Fruit fly (Drosophila melanogaster) whole organism, embryonic: Measurements from ENCODE around the gene Gale.

ENCODE experiments used
- Abd-B ChIP-seq: fragments of 200-800 bp; sonication (Bioruptor generic); optimal IDR thresholded peaks from 2 replicates; lab custom pipeline; 2018; ENCODE audit warnings: missing biosample characterization, mild to moderate bottlenecking, missing genetic modification characterization, moderate library complexity
- CG12236 ChIP-seq: fragments of 200-800 bp; sonication (Bioruptor generic); optimal IDR thresholded peaks from 2 replicates; lab custom pipeline; 2016; ENCODE audit warnings: missing biosample characterization, missing genetic modification characterization
- CG12744 ChIP-seq: fragments of 200-800 bp; sonication (Bioruptor generic); optimal IDR thresholded peaks from 2 replicates; lab custom pipeline; 2016; ENCODE audit warnings: missing biosample characterization, missing genetic modification characterization
- CG12942 ChIP-seq: fragments of 200-800 bp; sonication (Bioruptor generic); optimal IDR thresholded peaks from 3 replicates; lab custom pipeline; 2016; ENCODE audit warnings: missing biosample characterization, missing genetic modification characterization
- CG17361 ChIP-seq: fragments of 200-800 bp; sonication (Bioruptor generic); IDR thresholded peaks from 3 replicates; pipeline ENCODE4 v1.3.6; 2022; ENCODE audit warnings: missing biosample characterization, missing genetic modification characterization
- CG17802 ChIP-seq: fragments of 200-800 bp; sonication (Bioruptor generic); optimal IDR thresholded peaks from 2 replicates; lab custom pipeline; 2018; ENCODE audit warnings: missing biosample characterization, mild to moderate bottlenecking, missing genetic modification characterization, moderate library complexity
- CG17829 ChIP-seq: fragments of 200-800 bp; optimal IDR thresholded peaks from 2 replicates; lab custom pipeline; 2019; ENCODE audit warnings: missing biosample characterization, mild to moderate bottlenecking, missing genetic modification characterization, moderate library complexity
- CG3163 ChIP-seq: fragments of 200-800 bp; sonication (Bioruptor generic); optimal IDR thresholded peaks from 3 replicates; lab custom pipeline; 2016; ENCODE audit warnings: missing biosample characterization, missing genetic modification characterization
- CG32532 ChIP-seq: fragments of 200-800 bp; sonication (Bioruptor generic); IDR thresholded peaks from 2 replicates; pipeline ENCODE4 v1.3.6; 2022; ENCODE audit warnings: missing biosample characterization, missing genetic modification characterization
- CG4282 ChIP-seq: fragments of 200-800 bp; sonication (Bioruptor generic); optimal IDR thresholded peaks from 2 replicates; lab custom pipeline; 2016; ENCODE audit warnings: missing biosample characterization, missing genetic modification characterization
- CG5953 ChIP-seq: fragments of 200-800 bp; sonication (Bioruptor generic); IDR thresholded peaks from 2 replicates; pipeline ENCODE4 v1.3.6; 2022; ENCODE audit warnings: missing biosample characterization, missing genetic modification characterization
- CG6765 ChIP-seq: fragments of 200-800 bp; sonication (Bioruptor generic); optimal IDR thresholded peaks from 3 replicates; lab custom pipeline; 2017; ENCODE audit warnings: missing biosample characterization, mild to moderate bottlenecking, missing genetic modification characterization
- CG7271 ChIP-seq: fragments of 200-800 bp; sonication (Bioruptor generic); optimal IDR thresholded peaks from 2 replicates; lab custom pipeline; 2018; ENCODE audit warnings: missing biosample characterization, mild to moderate bottlenecking, missing genetic modification characterization, moderate library complexity
- CG9797 ChIP-seq: fragments of 200-800 bp; sonication (Bioruptor generic); optimal IDR thresholded peaks from 3 replicates; lab custom pipeline; 2018; ENCODE audit warnings: missing biosample characterization, mild to moderate bottlenecking, missing genetic modification characterization
- CHES-1-like ChIP-seq: fragments of 200-800 bp; sonication (Bioruptor generic); optimal IDR thresholded peaks from 2 replicates; lab custom pipeline; 2016; ENCODE audit warnings: missing biosample characterization, missing genetic modification characterization
- ERR ChIP-seq: fragments of 200-800 bp; sonication (Bioruptor generic); optimal IDR thresholded peaks from 2 replicates; lab custom pipeline; 2016; ENCODE audit warnings: missing biosample characterization, missing genetic modification characterization
- Fer2 ChIP-seq: fragments of 200-800 bp; sonication (Bioruptor generic); optimal IDR thresholded peaks from 2 replicates; lab custom pipeline; 2018; ENCODE audit warnings: missing biosample characterization, mild to moderate bottlenecking, missing genetic modification characterization, moderate library complexity
- H15 ChIP-seq: fragments of 200-800 bp; sonication (Bioruptor generic); IDR thresholded peaks from 3 replicates; pipeline ENCODE4 v1.3.6; 2022; ENCODE audit warnings: missing biosample characterization, missing genetic modification characterization
- HLHmδ ChIP-seq: fragments of 200-800 bp; sonication (Bioruptor generic); optimal IDR thresholded peaks from 2 replicates; lab custom pipeline; 2018; ENCODE audit warnings: missing biosample characterization, mild to moderate bottlenecking, missing genetic modification characterization, moderate library complexity
- Kr ChIP-seq: fragments of 200-800 bp; sonication (Bioruptor generic); optimal IDR thresholded peaks from 2 replicates; lab custom pipeline; 2017; ENCODE audit warnings: missing biosample characterization, mild to moderate bottlenecking, missing genetic modification characterization
- MBD-R2 ChIP-seq: fragments of 200-800 bp; sonication (Bioruptor generic); IDR thresholded peaks from 2 replicates; pipeline ENCODE4 v1.3.6; 2022; ENCODE audit warnings: missing biosample characterization, missing genetic modification characterization
- Nf-YC ChIP-seq: fragments of 200-800 bp; optimal IDR thresholded peaks from 3 replicates; lab custom pipeline; 2019; ENCODE audit warnings: missing biosample characterization, mild to moderate bottlenecking, missing genetic modification characterization, moderate library complexity
- Ptx1 ChIP-seq: fragments of 200-800 bp; sonication (Bioruptor generic); IDR thresholded peaks from 2 replicates; pipeline ENCODE4 v1.3.6; 2022; ENCODE audit warnings: missing biosample characterization, missing genetic modification characterization
- Sox102F ChIP-seq: fragments of 200-800 bp; sonication (Bioruptor generic); optimal IDR thresholded peaks from 2 replicates; lab custom pipeline; 2018; ENCODE audit warnings: missing biosample characterization, mild to moderate bottlenecking, missing genetic modification characterization, moderate library complexity
- Sry-β ChIP-seq: fragments of 200-800 bp; sonication (Bioruptor generic); optimal IDR thresholded peaks from 2 replicates; lab custom pipeline; 2018; ENCODE audit warnings: missing biosample characterization, mild to moderate bottlenecking, missing genetic modification characterization, moderate library complexity
- bowl ChIP-seq: fragments of 200-800 bp; sonication (Bioruptor generic); IDR thresholded peaks from 2 replicates; pipeline ENCODE4 v1.3.6; 2022; ENCODE audit warnings: missing biosample characterization, missing genetic modification characterization
- cg ChIP-seq: fragments of 200-800 bp; sonication (Bioruptor generic); optimal IDR thresholded peaks from 3 replicates; lab custom pipeline; 2019; ENCODE audit warnings: missing biosample characterization, mild to moderate bottlenecking, missing genetic modification characterization, moderate library complexity
- chm ChIP-seq: fragments of 200-800 bp; sonication (Bioruptor generic); IDR thresholded peaks from 2 replicates; pipeline ENCODE4 v1.3.6; 2022; ENCODE audit warnings: missing biosample characterization, missing genetic modification characterization
- corto ChIP-seq: fragments of 200-800 bp; sonication (Bioruptor generic); optimal IDR thresholded peaks from 2 replicates; lab custom pipeline; 2016; ENCODE audit warnings: missing biosample characterization, mild to moderate bottlenecking, missing genetic modification characterization, moderate library complexity
- da ChIP-seq: fragments of 200-800 bp; sonication (Bioruptor generic); optimal IDR thresholded peaks from 2 replicates; lab custom pipeline; 2016; ENCODE audit warnings: missing biosample characterization, missing genetic modification characterization
- dimm ChIP-seq: fragments of 200-800 bp; sonication (Bioruptor generic); IDR thresholded peaks from 2 replicates; pipeline ENCODE4 v1.3.6; 2022; ENCODE audit warnings: missing biosample characterization, missing genetic modification characterization
- disco-r ChIP-seq: fragments of 200-800 bp; sonication (Bioruptor generic); optimal IDR thresholded peaks from 2 replicates; lab custom pipeline; 2016; ENCODE audit warnings: missing biosample characterization, missing genetic modification characterization
- emc ChIP-seq: fragments of 200-800 bp; sonication (Bioruptor generic); optimal IDR thresholded peaks from 2 replicates; lab custom pipeline; 2016; ENCODE audit warnings: missing biosample characterization, missing genetic modification characterization
- eyg ChIP-seq: fragments of 200-800 bp; sonication (Bioruptor generic); optimal IDR thresholded peaks from 3 replicates; lab custom pipeline; 2016; ENCODE audit warnings: missing biosample characterization, missing genetic modification characterization
- gt ChIP-seq: fragments of 200-800 bp; sonication (Bioruptor generic); IDR thresholded peaks from 2 replicates; pipeline ENCODE4 v1.3.6; 2022; ENCODE audit warnings: missing biosample characterization, missing genetic modification characterization
- hb ChIP-seq: fragments of 200-800 bp; sonication (Bioruptor generic); IDR thresholded peaks from 3 replicates; pipeline ENCODE4 v1.3.6; 2022; ENCODE audit warnings: missing biosample characterization, missing genetic modification characterization; ENCODE audit not compliant: partially characterized antibody
- insv ChIP-seq, 2 experiments: fragments of 200-800 bp; sonication (Bioruptor generic); optimal IDR thresholded peaks; 3 replicates each; lab custom pipeline; 2016 to 2018; ENCODE audit warnings: missing biosample characterization in 2 of 2, missing genetic modification characterization in 2 of 2
- lola ChIP-seq, 3 experiments: fragments of >200 bp in 2 of 3; fragments of 200-800 bp in 1 of 3; sonication (Bioruptor generic) in 1 of 3; optimal IDR thresholded peaks; 2 replicates each; lab custom pipeline; 2017 to 2019; ENCODE audit warnings: missing biosample characterization in 3 of 3, missing genetic modification characterization in 3 of 3, mild to moderate bottlenecking in 1 of 3, moderate library complexity in 1 of 3
- nom ChIP-seq: fragments of 200-800 bp; sonication (Bioruptor generic); optimal IDR thresholded peaks from 2 replicates; lab custom pipeline; 2017; ENCODE audit warnings: missing biosample characterization, missing genetic modification characterization, mild to moderate bottlenecking, moderate library complexity, missing genetic modification reagents
- pfk ChIP-seq: fragments of 200-800 bp; sonication (Bioruptor generic); optimal IDR thresholded peaks from 2 replicates; lab custom pipeline; 2018; ENCODE audit warnings: missing biosample characterization, mild to moderate bottlenecking, missing genetic modification characterization, moderate library complexity
- sc ChIP-seq, 3 experiments: fragments of >200 bp in 2 of 3; fragments of 200-800 bp in 1 of 3; sonication (Bioruptor generic) in 1 of 3; optimal IDR thresholded peaks; 2 replicates in 2 of 3; 3 replicates in 1 of 3; lab custom pipeline; 2017; ENCODE audit warnings: mild to moderate bottlenecking in 1 of 3, missing biosample characterization in 1 of 3, missing genetic modification characterization in 1 of 3, missing genetic modification reagents in 1 of 3
- scrt ChIP-seq: fragments of 200-800 bp; sonication (Bioruptor generic); optimal IDR thresholded peaks from 2 replicates; lab custom pipeline; 2018; ENCODE audit warnings: missing biosample characterization, mild to moderate bottlenecking, missing genetic modification characterization, moderate library complexity
- sqz ChIP-seq: fragments of 200-800 bp; sonication (Bioruptor generic); optimal IDR thresholded peaks from 3 replicates; lab custom pipeline; 2018; ENCODE audit warnings: missing biosample characterization, mild to moderate bottlenecking, missing genetic modification characterization
- tap ChIP-seq: fragments of 200-800 bp; optimal IDR thresholded peaks from 3 replicates; lab custom pipeline; 2019; ENCODE audit warnings: missing biosample characterization, mild to moderate bottlenecking, missing genetic modification characterization, moderate library complexity
- ttk ChIP-seq: fragments of 200-800 bp; sonication (Bioruptor generic); IDR thresholded peaks from 2 replicates; pipeline ENCODE4 v2.1.2; 2022; ENCODE audit warnings: missing biosample characterization, missing genetic modification characterization
- tx ChIP-seq: fragments of 200-800 bp; sonication (Bioruptor generic); optimal IDR thresholded peaks from 2 replicates; lab custom pipeline; 2016; ENCODE audit warnings: missing biosample characterization, missing genetic modification characterization
- usp ChIP-seq: fragments of >200 bp; optimal IDR thresholded peaks from 2 replicates; lab custom pipeline; 2017; ENCODE audit warnings: missing biosample characterization, missing genetic modification characterization
- vvl ChIP-seq: fragments of 200-800 bp; sonication (Bioruptor generic); IDR thresholded peaks from 2 replicates; pipeline ENCODE4 v1.3.6; 2022; ENCODE audit warnings: missing biosample characterization, missing genetic modification characterization

Gale gene

DNA sequence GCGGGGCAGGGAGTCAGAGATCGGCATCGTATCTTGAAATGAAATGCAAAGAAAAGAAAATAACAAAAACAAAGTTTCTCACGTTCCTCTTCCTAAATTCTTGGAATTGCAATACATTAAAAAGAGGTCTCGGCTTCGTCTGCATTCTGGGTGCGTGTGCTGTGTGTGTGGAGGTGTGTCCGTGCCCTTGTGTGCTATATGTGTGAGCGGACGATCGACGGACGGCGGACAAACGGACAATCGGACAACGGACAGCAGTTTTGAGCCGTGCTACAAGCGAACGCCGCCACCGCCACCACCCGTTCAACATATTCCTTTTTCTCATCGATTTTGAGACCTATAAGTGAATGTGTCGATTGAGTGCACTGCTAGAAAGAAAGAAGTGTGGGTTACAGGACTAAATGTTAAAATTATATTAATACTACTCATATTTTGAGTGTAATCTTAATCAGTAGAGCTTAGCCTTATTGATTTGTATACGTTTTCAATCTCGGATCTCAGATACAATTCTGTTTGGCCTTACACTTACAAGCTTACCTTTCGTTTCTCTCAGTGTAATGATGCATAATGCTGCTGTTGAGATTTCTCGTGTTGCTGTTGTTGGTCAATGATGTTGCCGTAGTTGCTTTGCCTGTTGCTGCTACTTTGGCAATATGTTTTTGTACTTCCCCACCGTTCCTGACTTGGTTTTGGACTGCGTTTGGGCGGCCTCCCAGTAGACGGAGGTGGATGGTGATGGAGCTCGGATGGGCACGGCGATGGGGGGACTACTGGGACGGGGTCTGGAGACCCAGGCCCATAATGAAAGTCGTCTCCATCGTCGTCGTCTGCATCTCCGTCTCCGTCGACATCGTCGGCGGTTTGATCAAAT, 27.0 kb upstream of the Gale start (continued):
- TF ChIP-seq sc (optimal IDR thresholded peaks at IDR 0.05; lab: Kevin White, UChicago) (no peak), sc (GFP tag; optimal IDR thresholded peaks at IDR 0.05; lab: Kevin White, UChicago) (peak; percentile 81), H15 (GFP tag; lab: Robert Waterston, UW) (peak; percentile 62; the same call in 2 of the 3 replicates), hb (GFP tag; lab: Robert Waterston, UW) (no peak), gt (GFP tag; lab: Robert Waterston, UW) (peak; percentile 80), CG3163 (GFP tag; lab: Kevin White, UChicago) (no peak), CG32532 (GFP tag; lab: Robert Waterston, UW) (no peak), usp (GFP tag; lab: Kevin White, UChicago) (no peak), scrt (GFP tag; lab: Kevin White, UChicago) (peak; percentile 40), dimm (GFP tag; lab: Robert Waterston, UW) (peak; percentile 51; the same call in 1 of the 2 replicates), cg (peak; percentile 79), ERR (no peak), disco-r (peak; percentile 31), corto (GFP tag; lab: Kevin White, UChicago) (peak; percentile 94), CG12744 (GFP tag; lab: Kevin White, UChicago) (peak; percentile 59), emc (no peak), CG7271 (tag; lab: Kevin White, UChicago) (peak; percentile 83), CG17361 (GFP tag; lab: Robert Waterston, UW) (peak; percentile 87), CG12942 (GFP tag; lab: Kevin White, UChicago) (peak; percentile 60), Fer2 (tag; lab: Kevin White, UChicago) (no peak), Ptx1 (GFP tag; lab: Robert Waterston, UW) (peak; percentile 53), chm (GFP tag; lab: Robert Waterston, UW) (peak; percentile 89), bowl (GFP tag; lab: Robert Waterston, UW) (no peak), CG17802 (tag; lab: Kevin White, UChicago) (peak; percentile 31), CG9797 (GFP tag; lab: Kevin White, UChicago) (no peak), CG4282 (GFP tag; lab: Kevin White, UChicago) (peak; percentile 1), tx (GFP tag; lab: Kevin White, UChicago) (peak; percentile 21), Sox102F (GFP tag; lab: Kevin White, UChicago) (peak; percentile 70), insv (GFP tag; optimal IDR thresholded peaks at IDR 0.05; lab: Kevin White, UChicago) (peak in 1 of 2 experiments; percentile 24), da (GFP tag; lab: Kevin White, UChicago) (peak; percentile 48), HLHmδ (GFP tag; lab: Kevin White, UChicago) (peak; percentile 79), vvl (GFP tag; lab: Robert Waterston, UW) (peak; percentile 81), CG5953 (GFP tag; lab: Robert Waterston, UW) (no peak), tap (tag; lab: Kevin White, UChicago) (peak; percentile 65), CG17829 (tag; lab: Kevin White, UChicago) (peak; percentile 92), Abd-B (peak; percentile 74), Nf-YC (tag; lab: Kevin White, UChicago) (no peak), nom (peak; percentile 94), lola (GFP tag; optimal IDR thresholded peaks at IDR 0.05; lab: Kevin White, UChicago) (peak in 1 of 3 experiments; percentile 97), CG6765 (no peak), pfk (GFP tag; lab: Kevin White, UChicago) (no peak), Kr (GFP tag; lab: Kevin White, UChicago) (peak; percentile 75), CHES-1-like (GFP tag; lab: Kevin White, UChicago) (peak; percentile 37), ttk (peak; percentile 48; the same call in 1 of the 2 replicates), CG12236 (GFP tag; lab: Kevin White, UChicago) (peak; percentile 79), Sry-β (GFP tag; lab: Kevin White, UChicago) (no peak), sqz (GFP tag; lab: Kevin White, UChicago) (peak; percentile 61), eyg (GFP tag; lab: Kevin White, UChicago) (no peak), MBD-R2 (GFP tag; lab: Robert Waterston, UW) (no peak)
